Fruit fly (Drosophila melanogaster): ENCODE measurements around the gene CG43999.

Gene CG43999

dm6 chr3R:23962781-23963222 is 34.0 kb upstream of the CG43999 start, which contains the start of gene CG31140 (continued):
- TF ChIP-seq Met (GFP tag; optimal IDR thresholded peaks at IDR 0.05), result no peak
- no peak for TF ChIP-seq CG9139 (GFP tag; optimal IDR thresholded peaks at IDR 0.05)
- no peak for TF ChIP-seq dac (GFP tag; optimal IDR thresholded peaks at IDR 0.05)
- TF ChIP-seq Gug (GFP tag; IDR thresholded peaks at IDR 0.05), result no peak
- peak; percentile 80 for TF ChIP-seq Eip78C (GFP tag)
- TF ChIP-seq CG10669 (GFP tag; optimal IDR thresholded peaks at IDR 0.05), result no peak
- no peak for TF ChIP-seq spab (GFP tag; optimal IDR thresholded peaks at IDR 0.05)
- peak; percentile 54 for TF ChIP-seq CG16779 (tag; optimal IDR thresholded peaks at IDR 0.05)
- peak; percentile 23 for TF ChIP-seq Sox102F (GFP tag; optimal IDR thresholded peaks at IDR 0.05)
- no peak for TF ChIP-seq CG11902 (GFP tag; optimal IDR thresholded peaks at IDR 0.05)
- TF ChIP-seq ss (GFP tag; optimal IDR thresholded peaks at IDR 0.05), result peak; percentile 25 to 65
- TF ChIP-seq CG6808 (GFP tag; optimal IDR thresholded peaks at IDR 0.05), result peak; percentile 27
- no peak for TF ChIP-seq Sox15 (GFP tag; optimal IDR thresholded peaks at IDR 0.05)
- peak; percentile 42 for TF ChIP-seq CG3919 (GFP tag; optimal IDR thresholded peaks at IDR 0.05)
- TF ChIP-seq CG10631 (GFP tag; optimal IDR thresholded peaks at IDR 0.05), result no peak
- TF ChIP-seq achi (GFP tag; optimal IDR thresholded peaks at IDR 0.05), result no peak
- TF ChIP-seq fd59A (GFP tag; optimal IDR thresholded peaks at IDR 0.05), result no peak
- peak; percentile 48; the same call in 2 of the 3 replicates for TF ChIP-seq eg (GFP tag; IDR thresholded peaks at IDR 0.05)
- TF ChIP-seq acj6 (GFP tag; optimal IDR thresholded peaks at IDR 0.05), result no peak
- TF ChIP-seq CG11762 (GFP tag; optimal IDR thresholded peaks at IDR 0.05; ENCODE audit: insufficient read depth), result no peak
- TF ChIP-seq CG31627 (GFP tag; optimal IDR thresholded peaks at IDR 0.05), result no peak
- TF ChIP-seq CG6163 (GFP tag; IDR thresholded peaks at IDR 0.05), result peak; percentile 57; the same call in 2 of the 3 replicates
- peak; percentile 46 for TF ChIP-seq net (GFP tag; optimal IDR thresholded peaks at IDR 0.05)

dm6 chr3R:23960865-23961264 is 32.1 kb upstream of the CG43999 start:
- TF ChIP-seq CG11294 (GFP tag; IDR thresholded peaks at IDR 0.05) (no peak), Eip75B (GFP tag; optimal IDR thresholded peaks at IDR 0.05) (no peak), CG34406 (GFP tag; optimal IDR thresholded peaks at IDR 0.05) (no peak), spab (GFP tag; optimal IDR thresholded peaks at IDR 0.05) (no peak), CG3919 (GFP tag; optimal IDR thresholded peaks at IDR 0.05) (no peak), CG3032 (tag; optimal IDR thresholded peaks at IDR 0.05) (no peak)

- TF ChIP-seq CG11762 (GFP tag; optimal IDR thresholded peaks at IDR 0.05; ENCODE audit: insufficient read depth) (peak; percentile 65), CG31627 (GFP tag; optimal IDR thresholded peaks at IDR 0.05) (peak; percentile 91), Eip78C (GFP tag) (peak; percentile 95), achi (GFP tag; optimal IDR thresholded peaks at IDR 0.05) (peak; percentile 79), CG11294 (GFP tag; IDR thresholded peaks at IDR 0.05) (peak; percentile 91), cyc (GFP tag; optimal IDR thresholded peaks at IDR 0.05) (peak; percentile 89), CG6276 (GFP tag; optimal IDR thresholded peaks at IDR 0.05) (no peak), Gug (GFP tag; IDR thresholded peaks at IDR 0.05) (peak; percentile 90), fd59A (GFP tag; optimal IDR thresholded peaks at IDR 0.05) (peak; percentile 59), CG11902 (GFP tag; optimal IDR thresholded peaks at IDR 0.05) (peak; percentile 89), CG4318 (GFP tag; optimal IDR thresholded peaks at IDR 0.05) (peak; percentile 77), CG9139 (GFP tag; optimal IDR thresholded peaks at IDR 0.05) (no peak), CG10669 (GFP tag; optimal IDR thresholded peaks at IDR 0.05) (peak; percentile 81), vri (GFP tag; optimal IDR thresholded peaks at IDR 0.05) (peak; percentile 74), Hr39 (GFP tag; optimal IDR thresholded peaks at IDR 0.05) (peak; percentile 89), CG16779 (tag; optimal IDR thresholded peaks at IDR 0.05) (no peak), OdsH (GFP tag; optimal IDR thresholded peaks at IDR 0.05) (peak; percentile 92), Met (GFP tag; optimal IDR thresholded peaks at IDR 0.05) (no peak), CG8319 (GFP tag; optimal IDR thresholded peaks at IDR 0.05) (peak; percentile 79), Eip93F (GFP tag; optimal IDR thresholded peaks at IDR 0.05) (peak; percentile 57), dac (GFP tag; optimal IDR thresholded peaks at IDR 0.05) (peak; percentile 57), net (GFP tag; optimal IDR thresholded peaks at IDR 0.05) (peak; percentile 82), dsx (GFP tag; optimal IDR thresholded peaks at IDR 0.05; ENCODE audit: poor library complexity, severe bottlenecking) (peak; percentile 76), salr (GFP tag; optimal IDR thresholded peaks at IDR 0.05) (peak in 1 of 2 experiments; percentile 76), Hr4 (GFP tag; optimal IDR thresholded peaks at IDR 0.05) (peak; percentile 87), CG10631 (GFP tag; optimal IDR thresholded peaks at IDR 0.05) (peak; percentile 92), CG6792 (GFP tag; optimal IDR thresholded peaks at IDR 0.05) (peak; percentile 83), CG34406 (GFP tag; optimal IDR thresholded peaks at IDR 0.05) (peak; percentile 65), Ets96B (tag; optimal IDR thresholded peaks at IDR 0.05) (peak; percentile 82), fkh (GFP tag; optimal IDR thresholded peaks at IDR 0.05) (peak; percentile 80), CG1621 (tag; optimal IDR thresholded peaks at IDR 0.05) (peak; percentile 66), Eip75B (GFP tag; optimal IDR thresholded peaks at IDR 0.05) (peak; percentile 87), Hr38 (GFP tag; optimal IDR thresholded peaks at IDR 0.05) (no peak)
Observed at dm6 chr3R:23958091-23958838, 29.5 kb upstream of the CG43999 start, which contains the start of the genes GluProRS and AP-1sigma. GluProRS (minus strand) TSS chr3R:23958391. AP-1sigma (plus strand) TSS chr3R:23958651.
